Fruit fly (Drosophila melanogaster) whole organism, embryonic: ENCODE results near the gene CG15337.
A peak's percentile ranks its signal among the peaks of the same experiment; 100 is the strongest.

Experiments
- B-H2 ChIP-seq: fragments of 200-800 bp; sonication (Bioruptor generic); optimal IDR thresholded peaks from 2 replicates; lab custom pipeline; 2018; ENCODE audit warnings: missing biosample characterization, mild to moderate bottlenecking, missing genetic modification characterization
- CG10565 ChIP-seq: fragments of 200-800 bp; sonication (Bioruptor generic); optimal IDR thresholded peaks from 3 replicates; lab custom pipeline; 2016; ENCODE audit warnings: missing biosample characterization, mild to moderate bottlenecking, missing genetic modification characterization
- CG12155 ChIP-seq: fragments of 200-800 bp; sonication (Bioruptor generic); optimal IDR thresholded peaks from 3 replicates; lab custom pipeline; 2016; ENCODE audit warnings: missing biosample characterization, missing genetic modification characterization
- CG12219 ChIP-seq: fragments of 200-800 bp; sonication (Bioruptor generic); optimal IDR thresholded peaks from 3 replicates; lab custom pipeline; 2018; ENCODE audit warnings: missing biosample characterization, mild to moderate bottlenecking, missing genetic modification characterization
- CG12744 ChIP-seq: fragments of 200-800 bp; sonication (Bioruptor generic); optimal IDR thresholded peaks from 2 replicates; lab custom pipeline; 2016; ENCODE audit warnings: missing biosample characterization, missing genetic modification characterization
- CG14860 ChIP-seq: fragments of 200-800 bp; sonication (Bioruptor generic); IDR thresholded peaks from 3 replicates; pipeline ENCODE4 v1.3.6; 2022; ENCODE audit warnings: missing biosample characterization, missing genetic modification characterization; ENCODE audit not compliant: partially characterized antibody
- CG15514 ChIP-seq: fragments of 200-800 bp; sonication (Bioruptor generic); optimal IDR thresholded peaks from 3 replicates; lab custom pipeline; 2017; ENCODE audit warnings: missing biosample characterization, missing genetic modification characterization, mild to moderate bottlenecking, moderate library complexity, missing genetic modification reagents
- CG1647 ChIP-seq: fragments of 200-800 bp; sonication (Bioruptor generic); optimal IDR thresholded peaks from 3 replicates; lab custom pipeline; 2016; ENCODE audit warnings: missing biosample characterization, missing genetic modification characterization
- CG2120 ChIP-seq: fragments of 200-800 bp; sonication (Bioruptor generic); optimal IDR thresholded peaks from 3 replicates; lab custom pipeline; 2016; ENCODE audit warnings: missing biosample characterization, missing genetic modification characterization
- CG31388 ChIP-seq: fragments of 200-800 bp; sonication (Bioruptor generic); optimal IDR thresholded peaks from 2 replicates; lab custom pipeline; 2016; ENCODE audit warnings: missing biosample characterization, missing genetic modification characterization
- CG4282 ChIP-seq: fragments of 200-800 bp; sonication (Bioruptor generic); optimal IDR thresholded peaks from 2 replicates; lab custom pipeline; 2016; ENCODE audit warnings: missing biosample characterization, missing genetic modification characterization
- CG4360 ChIP-seq: fragments of 200-800 bp; sonication (Bioruptor generic); IDR thresholded peaks from 2 replicates; pipeline ENCODE4 v1.3.6; 2022; ENCODE audit warnings: missing biosample characterization, missing genetic modification characterization
- CG43689 ChIP-seq: fragments of 200-800 bp; sonication (Bioruptor generic); IDR thresholded peaks from 2 replicates; pipeline ENCODE4 v1.3.6; 2022; ENCODE audit warnings: missing biosample characterization, missing genetic modification characterization
- CG4730 ChIP-seq: fragments of 200-800 bp; sonication (Bioruptor generic); IDR thresholded peaks from 2 replicates; pipeline ENCODE4 v1.3.6; 2022; ENCODE audit warnings: missing biosample characterization, missing genetic modification characterization
- CG7839 ChIP-seq: fragments of 200-800 bp; sonication (Bioruptor generic); optimal IDR thresholded peaks from 3 replicates; lab custom pipeline; 2018; ENCODE audit warnings: missing biosample characterization, mild to moderate bottlenecking, missing genetic modification characterization, moderate library complexity
- CG9727 ChIP-seq: fragments of 200-800 bp; sonication (Bioruptor generic); optimal IDR thresholded peaks from 3 replicates; lab custom pipeline; 2017; ENCODE audit warnings: missing biosample characterization, mild to moderate bottlenecking, missing genetic modification characterization
- CkIIα-i1 ChIP-seq: fragments of 200-800 bp; sonication (Bioruptor generic); IDR thresholded peaks from 2 replicates; pipeline ENCODE4 v1.3.6; 2022; ENCODE audit warnings: missing biosample characterization, missing genetic modification characterization
- CoRest ChIP-seq: fragments of 200-800 bp; sonication (Bioruptor generic); optimal IDR thresholded peaks from 3 replicates; lab custom pipeline; 2018; ENCODE audit warnings: missing biosample characterization, mild to moderate bottlenecking, missing genetic modification characterization, moderate library complexity
- Dll ChIP-seq: fragments of 200-800 bp; sonication (Bioruptor generic); IDR thresholded peaks from 4 replicates; pipeline ENCODE4 v1.3.6; 2022; ENCODE audit warnings: missing biosample characterization, missing genetic modification characterization; ENCODE audit not compliant: partially characterized antibody
- Doc2 ChIP-seq: fragments of 200-800 bp; sonication (Bioruptor generic); IDR thresholded peaks from 2 replicates; pipeline ENCODE4 v1.3.6; 2022; ENCODE audit warnings: missing biosample characterization, missing genetic modification characterization
- Dref ChIP-seq: fragments of 200-800 bp; sonication (Bioruptor generic); IDR thresholded peaks from 2 replicates; pipeline ENCODE4 v1.3.6; 2022; ENCODE audit warnings: missing biosample characterization, missing genetic modification characterization
- Gsc ChIP-seq: fragments of 200-800 bp; sonication (Bioruptor generic); IDR thresholded peaks from 2 replicates; pipeline ENCODE4 v1.3.6; 2022; ENCODE audit warnings: missing biosample characterization, missing genetic modification characterization
- Hmx ChIP-seq: fragments of 200-800 bp; sonication (Bioruptor generic); optimal IDR thresholded peaks from 2 replicates; lab custom pipeline; 2016; ENCODE audit warnings: missing biosample characterization, missing genetic modification characterization
- Hr78 ChIP-seq, 2 experiments: fragments of 200-800 bp in 1 of 2; fragments of >200 bp in 1 of 2; sonication (Bioruptor generic) in 1 of 2; optimal IDR thresholded peaks; 2 replicates each; lab custom pipeline; 2017 to 2019; ENCODE audit warnings: missing biosample characterization in 2 of 2, missing genetic modification characterization in 2 of 2, mild to moderate bottlenecking in 1 of 2, moderate library complexity in 1 of 2
- Lhr ChIP-seq: fragments of 200-800 bp; sonication (Bioruptor generic); optimal IDR thresholded peaks from 3 replicates; lab custom pipeline; 2017; ENCODE audit warnings: mild to moderate bottlenecking, missing biosample characterization, missing genetic modification reagents, missing genetic modification characterization
- Mad ChIP-seq: fragments of 200-800 bp; sonication (Bioruptor generic); optimal IDR thresholded peaks from 2 replicates; lab custom pipeline; 2016; ENCODE audit warnings: missing biosample characterization, missing genetic modification characterization
- NFAT ChIP-seq: fragments of 200-800 bp; sonication (Bioruptor generic); IDR thresholded peaks from 2 replicates; pipeline ENCODE4 v1.3.6; 2022; ENCODE audit warnings: missing biosample characterization, missing genetic modification characterization
- PHDP ChIP-seq: fragments of 200-800 bp; sonication (Bioruptor generic); optimal IDR thresholded peaks from 3 replicates; lab custom pipeline; 2018; ENCODE audit warnings: missing biosample characterization, mild to moderate bottlenecking, missing genetic modification characterization, moderate library complexity
- Ptx1 ChIP-seq: fragments of 200-800 bp; sonication (Bioruptor generic); IDR thresholded peaks from 2 replicates; pipeline ENCODE4 v1.3.6; 2022; ENCODE audit warnings: missing biosample characterization, missing genetic modification characterization
- Six4 ChIP-seq: fragments of 200-800 bp; sonication (Bioruptor generic); optimal IDR thresholded peaks from 2 replicates; lab custom pipeline; 2016; ENCODE audit warnings: missing biosample characterization, missing genetic modification characterization
- Taf1 ChIP-seq: fragments of 200-800 bp; sonication (Bioruptor generic); IDR thresholded peaks from 2 replicates; pipeline ENCODE4 v1.3.6; 2022; ENCODE audit warnings: missing biosample characterization, missing genetic modification characterization
- aop ChIP-seq: fragments of 200-800 bp; sonication (Bioruptor generic); IDR thresholded peaks from 2 replicates; pipeline ENCODE4 v1.3.6; 2022; ENCODE audit warnings: missing biosample characterization, missing genetic modification characterization
- bab2 ChIP-seq: fragments of 200-800 bp; sonication (Bioruptor generic); optimal IDR thresholded peaks from 2 replicates; lab custom pipeline; 2016; ENCODE audit warnings: missing biosample characterization, missing genetic modification characterization
- cas ChIP-seq: fragments of 200-800 bp; sonication (Bioruptor generic); IDR thresholded peaks from 2 replicates; pipeline ENCODE4 v1.3.6; 2022; ENCODE audit warnings: missing biosample characterization, missing genetic modification characterization
- chinmo ChIP-seq: fragments of 200-800 bp; sonication (Bioruptor generic); IDR thresholded peaks from 4 replicates; pipeline ENCODE4 v1.3.6; 2022; ENCODE audit warnings: missing biosample characterization, missing genetic modification characterization; ENCODE audit not compliant: partially characterized antibody
- crc ChIP-seq: fragments of 200-800 bp; sonication (Bioruptor generic); optimal IDR thresholded peaks from 2 replicates; lab custom pipeline; 2016; ENCODE audit warnings: missing biosample characterization, missing genetic modification characterization
- gcm2 ChIP-seq: fragments of 200-800 bp; sonication (Bioruptor generic); optimal IDR thresholded peaks from 2 replicates; lab custom pipeline; 2016; ENCODE audit warnings: missing biosample characterization, missing genetic modification characterization
- ind ChIP-seq: fragments of 200-800 bp; sonication (Bioruptor generic); optimal IDR thresholded peaks from 3 replicates; lab custom pipeline; 2016; ENCODE audit warnings: missing biosample characterization, missing genetic modification characterization
- knrl ChIP-seq: fragments of 200-800 bp; sonication (Bioruptor generic); IDR thresholded peaks from 3 replicates; pipeline ENCODE4 v1.3.6; 2022; ENCODE audit warnings: missing biosample characterization, missing genetic modification characterization; ENCODE audit not compliant: partially characterized antibody
- lab ChIP-seq: fragments of 200-800 bp; sonication (Bioruptor generic); optimal IDR thresholded peaks from 3 replicates; lab custom pipeline; 2017; ENCODE audit warnings: missing biosample characterization, missing genetic modification characterization, mild to moderate bottlenecking, moderate library complexity, missing genetic modification reagents
- mirr ChIP-seq: fragments of 200-800 bp; sonication (Bioruptor generic); optimal IDR thresholded peaks from 3 replicates; lab custom pipeline; 2018; ENCODE audit warnings: missing biosample characterization, mild to moderate bottlenecking, missing genetic modification characterization
- odd ChIP-seq: fragments of 200-800 bp; sonication (Bioruptor generic); optimal IDR thresholded peaks from 2 replicates; lab custom pipeline; 2017; ENCODE audit warnings: missing biosample characterization, mild to moderate bottlenecking, missing genetic modification characterization
- pnt ChIP-seq: fragments of 200-800 bp; sonication (Bioruptor generic); optimal IDR thresholded peaks from 3 replicates; lab custom pipeline; 2016; ENCODE audit warnings: missing biosample characterization, missing genetic modification characterization
- salm ChIP-seq: fragments of 200-800 bp; sonication (Bioruptor generic); optimal IDR thresholded peaks from 2 replicates; lab custom pipeline; 2018; ENCODE audit warnings: missing biosample characterization, mild to moderate bottlenecking, missing genetic modification characterization
- shn ChIP-seq: fragments of 200-800 bp; sonication (Bioruptor generic); optimal IDR thresholded peaks from 3 replicates; lab custom pipeline; 2016; ENCODE audit warnings: missing biosample characterization, missing genetic modification characterization
- slp2 ChIP-seq: fragments of 200-800 bp; sonication (Bioruptor generic); optimal IDR thresholded peaks from 2 replicates; lab custom pipeline; 2016; ENCODE audit warnings: missing biosample characterization, missing genetic modification characterization
- sna ChIP-seq: fragments of 200-800 bp; sonication (Bioruptor generic); IDR thresholded peaks from 2 replicates; pipeline ENCODE4 v1.3.6; 2022; ENCODE audit warnings: missing biosample characterization, missing genetic modification characterization; ENCODE audit not compliant: partially characterized antibody
- sr ChIP-seq: fragments of 200-800 bp; sonication (Bioruptor generic); IDR thresholded peaks from 3 replicates; pipeline ENCODE4 v1.3.6; 2022; ENCODE audit warnings: missing biosample characterization, missing genetic modification characterization
- tll ChIP-seq, 2 experiments: fragments of 200-800 bp in 1 of 2; fragments of >200 bp in 1 of 2; sonication (Bioruptor generic) in 1 of 2; optimal IDR thresholded peaks; 2 replicates each; lab custom pipeline; 2017 to 2019; ENCODE audit warnings: missing biosample characterization in 2 of 2, missing genetic modification characterization in 2 of 2, mild to moderate bottlenecking in 1 of 2, moderate library complexity in 1 of 2
- trem ChIP-seq: fragments of 200-800 bp; optimal IDR thresholded peaks from 3 replicates; lab custom pipeline; 2019; ENCODE audit warnings: missing biosample characterization, mild to moderate bottlenecking, missing genetic modification characterization, moderate library complexity
- vfl ChIP-seq: fragments of 200-800 bp; sonication (Bioruptor generic); optimal IDR thresholded peaks from 2 replicates; lab custom pipeline; 2016; ENCODE audit warnings: missing biosample characterization, missing genetic modification characterization
- vvl ChIP-seq: fragments of 200-800 bp; sonication (Bioruptor generic); IDR thresholded peaks from 2 replicates; pipeline ENCODE4 v1.3.6; 2022; ENCODE audit warnings: missing biosample characterization, missing genetic modification characterization

Gene CG15337

DNA sequence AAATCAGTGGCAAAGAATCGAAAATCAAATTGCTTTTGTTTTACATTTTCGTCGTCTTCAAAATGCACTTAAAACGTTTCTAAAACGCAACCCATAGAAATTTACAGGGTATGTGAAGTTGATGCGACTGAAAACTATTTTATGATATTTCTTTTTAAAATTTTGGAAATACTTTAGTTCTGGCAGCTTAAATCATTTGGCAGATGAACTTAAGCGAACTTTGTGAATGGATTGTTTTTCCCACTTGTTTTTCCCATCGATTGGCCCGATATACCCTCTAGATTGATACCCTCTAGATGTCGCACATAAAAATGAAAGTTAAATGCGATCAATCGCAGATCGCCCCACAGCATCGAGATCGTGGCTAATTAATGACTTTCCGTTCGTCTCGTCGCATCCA is 33.7 kb upstream of the CG15337 start (continued):
- TF ChIP-seq tll (GFP tag; optimal IDR thresholded peaks at IDR 0.05; lab: Kevin White, UChicago) (no peak), CG7839 (tag; lab: Kevin White, UChicago) (peak; percentile 64), CG4282 (no peak), CG10565 (no peak), lab (GFP tag; lab: Kevin White, UChicago) (peak; percentile 0), shn (GFP tag; lab: Kevin White, UChicago) (peak; percentile 21), CG4730 (GFP tag; lab: Robert Waterston, UW) (no peak), gcm2 (GFP tag; lab: Kevin White, UChicago) (no peak), CG14860 (GFP tag; lab: Robert Waterston, UW) (no peak), Taf1 (GFP tag; lab: Robert Waterston, UW) (no peak), ind (GFP tag; lab: Kevin White, UChicago) (peak; percentile 57), B-H2 (GFP tag; lab: Kevin White, UChicago) (no peak), Gsc (GFP tag; lab: Robert Waterston, UW) (no peak), CG1647 (GFP tag; lab: Kevin White, UChicago) (no peak), Dref (GFP tag; lab: Robert Waterston, UW) (no peak), CG15514 (GFP tag; lab: Kevin White, UChicago) (no peak), vvl (GFP tag; lab: Robert Waterston, UW) (peak; percentile 72), bab2 (GFP tag; lab: Kevin White, UChicago) (peak; percentile 22), PHDP (tag; lab: Kevin White, UChicago) (peak; percentile 46), trem (tag; lab: Kevin White, UChicago) (peak; percentile 40), cas (GFP tag; lab: Robert Waterston, UW) (no peak), mirr (GFP tag; lab: Kevin White, UChicago) (no peak), CG2120 (no peak), CG43689 (GFP tag; lab: Robert Waterston, UW) (no peak), odd (no peak), CG12744 (GFP tag; lab: Kevin White, UChicago) (no peak), CkIIα-i1 (GFP tag; lab: Robert Waterston, UW) (no peak), CG9727 (GFP tag; lab: Kevin White, UChicago) (peak; percentile 50), knrl (no peak), crc (GFP tag; lab: Kevin White, UChicago) (peak; percentile 11), Doc2 (GFP tag; lab: Robert Waterston, UW) (no peak), vfl (GFP tag; lab: Kevin White, UChicago) (no peak), sr (GFP tag; lab: Robert Waterston, UW) (no peak), NFAT (GFP tag; lab: Robert Waterston, UW) (no peak), CG12219 (GFP tag; lab: Kevin White, UChicago) (peak; percentile 40), slp2 (GFP tag; lab: Kevin White, UChicago) (peak; percentile 7), pnt (peak; percentile 17), Ptx1 (peak; percentile 67), salm (tag; lab: Kevin White, UChicago) (peak; percentile 21), chinmo (GFP tag; lab: Robert Waterston, UW) (no peak), Six4 (GFP tag; lab: Kevin White, UChicago) (peak; percentile 15), aop (GFP tag; lab: Robert Waterston, UW) (no peak), sna (GFP tag; lab: Robert Waterston, UW) (no peak), CG31388 (GFP tag; lab: Kevin White, UChicago) (no peak), Dll (GFP tag; lab: Robert Waterston, UW) (no peak), Mad (GFP tag; lab: Kevin White, UChicago) (no peak), Hmx (GFP tag; lab: Kevin White, UChicago) (no peak), Lhr (GFP tag; lab: Kevin White, UChicago) (peak; percentile 14), CG4360 (GFP tag; lab: Robert Waterston, UW) (no peak), CoRest (tag; lab: Kevin White, UChicago) (peak; percentile 47), Hr78 (GFP tag; optimal IDR thresholded peaks at IDR 0.05; lab: Kevin White, UChicago) (no peak), CG12155 (GFP tag; lab: Kevin White, UChicago) (peak; percentile 16)
